Fruit fly (Drosophila melanogaster) Kc167 (cell line): Measurements from ENCODE around the gene rdog.

Source experiments
- Sin3A ChIP-seq: fragments of >200 bp; optimal IDR thresholded peaks from 2 replicates; lab custom pipeline; 2018; ENCODE audit warnings: missing external identifiers
- h ChIP-seq: fragments of >200 bp; optimal IDR thresholded peaks from 3 replicates; lab custom pipeline; 2018; ENCODE audit warnings: missing external identifiers
- psq ChIP-seq: fragments of >200 bp; optimal IDR thresholded peaks from 2 replicates; lab custom pipeline; 2017; ENCODE audit warnings: missing external identifiers
- ttk ChIP-seq: sonication (Bioruptor generic); optimal IDR thresholded peaks from 2 replicates; lab custom pipeline; 2017; ENCODE audit warnings: missing external identifiers

DNA sequence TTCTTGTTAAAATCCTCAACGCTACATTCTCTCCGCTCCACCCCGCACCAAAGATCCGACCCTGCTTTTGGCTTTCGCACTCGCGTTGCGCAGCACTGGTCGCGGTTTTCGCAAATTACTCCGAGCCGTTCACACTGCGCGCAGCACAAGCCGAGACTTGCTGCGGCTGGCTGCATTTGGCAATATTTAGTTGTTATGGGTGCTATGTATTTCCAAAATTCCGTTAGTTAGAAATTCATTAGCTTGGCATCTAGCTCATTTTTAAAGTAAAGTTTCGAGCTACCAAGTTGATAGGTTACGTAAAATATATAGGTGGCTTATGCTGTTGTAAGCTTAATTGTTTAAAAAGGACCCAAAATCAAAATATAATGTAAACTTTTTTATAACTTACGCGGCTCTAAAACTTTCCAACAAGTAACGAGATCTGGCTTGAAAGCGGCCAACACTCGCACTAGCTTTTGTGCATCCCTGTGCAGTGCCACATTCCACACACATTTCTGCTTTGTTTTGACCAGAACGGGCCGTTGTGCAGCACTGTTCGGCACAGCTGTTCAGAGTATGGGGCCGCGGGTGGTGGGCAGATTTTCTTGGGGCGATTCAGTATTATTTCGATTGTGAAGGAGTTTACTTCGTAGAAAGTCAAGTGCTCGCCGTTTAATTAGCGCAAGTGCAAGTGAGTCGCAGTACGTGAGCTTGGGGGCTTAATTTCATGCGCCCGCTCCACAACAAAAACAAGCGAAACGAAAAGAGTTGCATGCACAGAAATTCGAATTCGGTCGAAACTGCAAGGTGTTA is 34.9 kb upstream of the rdog start, which contains the start of the genes yem and Ctl2:
- TF ChIP-seq psq: no peak
- TF ChIP-seq ttk (lab: Kevin White, UChicago): no peak
- TF ChIP-seq h: no peak
- peak; percentile 70 for TF ChIP-seq Sin3A
